In the genomic region with DNA sequence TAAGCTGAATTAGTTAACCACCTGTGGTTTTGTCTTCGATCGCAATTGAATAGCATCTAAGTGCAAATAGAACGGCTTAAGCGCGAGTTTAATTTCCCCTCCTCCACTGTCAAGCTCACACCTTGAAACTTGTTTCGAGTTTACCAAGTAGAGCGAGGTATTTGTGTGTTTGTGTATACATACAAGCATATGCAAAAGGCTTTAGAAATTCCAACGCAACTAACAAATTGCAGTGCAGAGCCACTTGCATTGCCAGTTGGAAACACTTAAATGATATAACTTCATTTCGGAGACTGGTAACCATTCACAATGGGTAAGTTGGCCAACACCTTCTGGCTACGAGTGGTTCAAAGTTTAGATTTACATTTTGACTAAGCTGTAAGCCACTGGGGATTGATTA, we compare ENCODE assay signal across 2 fruit fly cellular contexts.
TF ChIP-seq lines count a peak whose summit lies in the region.

No protein-coding gene starts in this region.

- TF ChIP-seq CTCF in whole organism, embryonic (GFP tag; optimal IDR thresholded peaks at IDR 0.05; lab: Kevin White, UChicago): no peak

TF ChIP-seq in whole organism, 6 proteins besides CTCF, POLR2A, EP300 and RAD21:
- TF ChIP-seq pan (optimal IDR thresholded peaks at IDR 0.05; lab: Kevin White, UChicago): peak; percentile 7
- no peak for TF ChIP-seq EcR (GFP tag; optimal IDR thresholded peaks at IDR 0.05; lab: Kevin White, UChicago)

TF ChIP-seq in whole organism, embryonic, 481 proteins besides CTCF, POLR2A, EP300 and RAD21:
- TF ChIP-seq CG3726 (GFP tag; IDR thresholded peaks at IDR 0.05; lab: Robert Waterston, UW) (no peak), CG17186 (GFP tag; optimal IDR thresholded peaks at IDR 0.05; lab: Kevin White, UChicago) (no peak), nerfin-1 (tag; optimal IDR thresholded peaks at IDR 0.05; lab: Kevin White, UChicago) (peak; percentile 90), MESR4 (GFP tag; optimal IDR thresholded peaks at IDR 0.05; lab: Kevin White, UChicago) (peak; percentile 35), CG15514 (GFP tag; optimal IDR thresholded peaks at IDR 0.05; lab: Kevin White, UChicago) (no peak), grn (GFP tag; optimal IDR thresholded peaks at IDR 0.05; lab: Kevin White, UChicago) (no peak), CG2199 (GFP tag; IDR thresholded peaks at IDR 0.05; lab: Robert Waterston, UW) (0 out of 3 replicates have a peak, but pooled peaks have one; percentile 29), pzg (GFP tag; optimal IDR thresholded peaks at IDR 0.05; lab: Kevin White, UChicago) (no peak), CG2712 (tag; optimal IDR thresholded peaks at IDR 0.05; lab: Kevin White, UChicago) (peak; percentile 65), Poxn (GFP tag; IDR thresholded peaks at IDR 0.05; lab: Robert Waterston, UW) (no peak), oc (tag; optimal IDR thresholded peaks at IDR 0.05; lab: Kevin White, UChicago) (no peak), CG8359 (GFP tag; optimal IDR thresholded peaks at IDR 0.05; lab: Kevin White, UChicago; ENCODE audit: borderline replicate concordance) (no peak), cg (GFP tag; optimal IDR thresholded peaks at IDR 0.05; lab: Kevin White, UChicago) (peak; percentile 30), chn (GFP tag; optimal IDR thresholded peaks at IDR 0.05; lab: Kevin White, UChicago) (no peak), pros (GFP tag; optimal IDR thresholded peaks at IDR 0.05; lab: Kevin White, UChicago) (no peak), bab2 (GFP tag; optimal IDR thresholded peaks at IDR 0.05; lab: Kevin White, UChicago) (no peak), sd (tag; optimal IDR thresholded peaks at IDR 0.05; lab: Kevin White, UChicago) (peak; percentile 73), Atf-2 (GFP tag; optimal IDR thresholded peaks at IDR 0.05; lab: Kevin White, UChicago) (no peak), ttk (GFP tag; IDR thresholded peaks at IDR 0.05; lab: Robert Waterston, UW) (no peak), Pdp1 (GFP tag; optimal IDR thresholded peaks at IDR 0.05; lab: Kevin White, UChicago) (peak in 1 of 2 experiments; percentile 5), kni (GFP tag; optimal IDR thresholded peaks at IDR 0.05; lab: Kevin White, UChicago) (peak; percentile 30), Elba2 (GFP tag; optimal IDR thresholded peaks at IDR 0.05; lab: Kevin White, UChicago) (peak; percentile 61), Camta (GFP tag; optimal IDR thresholded peaks at IDR 0.05; lab: Kevin White, UChicago) (no peak), Trl (optimal IDR thresholded peaks at IDR 0.05; lab: Kevin White, UChicago) (no peak), Trl (GFP tag; optimal IDR thresholded peaks at IDR 0.05; lab: Kevin White, UChicago) (no peak), unpg (GFP tag; optimal IDR thresholded peaks at IDR 0.05; lab: Kevin White, UChicago) (no peak), az2 (GFP tag; optimal IDR thresholded peaks at IDR 0.05; lab: Kevin White, UChicago) (no peak), CG11695 (GFP tag; IDR thresholded peaks at IDR 0.05; lab: Robert Waterston, UW) (no peak), Hand (GFP tag; optimal IDR thresholded peaks at IDR 0.05; lab: Kevin White, UChicago) (no peak), CG6272 (GFP tag; IDR thresholded peaks at IDR 0.05; lab: Robert Waterston, UW) (no peak), CG6683 (GFP tag; optimal IDR thresholded peaks at IDR 0.05; lab: Kevin White, UChicago) (no peak), NK7.1 (GFP tag; optimal IDR thresholded peaks at IDR 0.05; lab: Kevin White, UChicago) (no peak), yki (optimal IDR thresholded peaks at IDR 0.05; lab: Kevin White, UChicago) (no peak), cwo (GFP tag; optimal IDR thresholded peaks at IDR 0.05; lab: Kevin White, UChicago) (no peak), CG16813 (GFP tag; IDR thresholded peaks at IDR 0.05; lab: Robert Waterston, UW; ENCODE audit: partially characterized antibody) (no peak), CG32532 (GFP tag; IDR thresholded peaks at IDR 0.05; lab: Robert Waterston, UW) (no peak), da (GFP tag; optimal IDR thresholded peaks at IDR 0.05; lab: Kevin White, UChicago) (no peak), Fer3 (tag; optimal IDR thresholded peaks at IDR 0.05; lab: Kevin White, UChicago) (no peak), CG7745 (tag; optimal IDR thresholded peaks at IDR 0.05; lab: Kevin White, UChicago) (no peak), dati (GFP tag; IDR thresholded peaks at IDR 0.05; lab: Robert Waterston, UW) (no peak), scrt (GFP tag; optimal IDR thresholded peaks at IDR 0.05; lab: Kevin White, UChicago) (no peak), CG15479 (GFP tag; optimal IDR thresholded peaks at IDR 0.05; lab: Kevin White, UChicago) (no peak), Opbp (GFP tag; IDR thresholded peaks at IDR 0.05; lab: Robert Waterston, UW; ENCODE audit: partially characterized antibody) (0 out of 3 replicates have a peak, but pooled peaks have one; percentile 19), CG10959 (GFP tag; IDR thresholded peaks at IDR 0.05; lab: Robert Waterston, UW) (no peak), Taf1 (GFP tag; IDR thresholded peaks at IDR 0.05; lab: Robert Waterston, UW) (no peak), Adf1 (GFP tag; IDR thresholded peaks at IDR 0.05; lab: Robert Waterston, UW) (no peak)
TF ChIP-seq in whole organism, embryonic: peak in this region for 10.
